Worm (Caenorhabditis elegans): ENCODE results near the gene C32D5.14.

The C32D5.14 gene

ce11 chrII:6343893-6344292, 8.6 kb downstream of the C32D5.14 start, which contains the start of gene txt-18:
TSS of gene txt-18 (plus strand) at chrII:6344072.
- no peak for TF ChIP-seq ces-1 (GFP tag; optimal IDR thresholded peaks at IDR 0.05)
- TF ChIP-seq nhr-237 (tag; optimal IDR thresholded peaks at IDR 0.05): peak; percentile 42

DNA sequence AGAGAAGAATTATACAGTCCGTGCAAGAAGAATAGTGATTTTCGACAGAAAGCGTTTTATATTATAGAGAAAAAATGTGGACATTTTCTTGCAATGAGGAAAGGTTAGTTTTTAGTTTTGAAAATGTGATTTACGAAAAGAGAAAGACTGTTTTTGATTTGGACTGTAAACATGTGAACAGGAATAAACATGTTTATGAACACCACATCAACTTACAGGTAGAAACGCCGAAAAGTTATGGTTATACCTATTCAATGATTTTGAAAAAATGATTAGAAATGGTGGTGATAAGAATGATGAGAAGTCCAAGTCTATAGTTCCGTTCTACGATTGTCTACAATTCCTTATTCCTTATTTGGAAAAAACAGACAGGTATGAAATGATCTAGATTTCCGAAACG, 9.2 kb downstream of the C32D5.14 start:
- TF ChIP-seq pha-4 (tag; optimal IDR thresholded peaks at IDR 0.05) (no peak), blmp-1 (tag; optimal IDR thresholded peaks at IDR 0.05) (no peak), nhr-2 (tag; optimal IDR thresholded peaks at IDR 0.05) (no peak)

ce11 chrII:6345195-6346158, 10.2 kb downstream of the C32D5.14 start, which contains the start of gene C32D5.8:
TSS of gene C32D5.8 (minus strand) at chrII:6345964.
- TF ChIP-seq lin-13 (tag; optimal IDR thresholded peaks at IDR 0.05) (no peak), mab-5 (tag; optimal IDR thresholded peaks at IDR 0.05) (no peak), mep-1 (tag; optimal IDR thresholded peaks at IDR 0.05) (no peak), cnd-1 (tag; optimal IDR thresholded peaks at IDR 0.05) (no peak), hlh-1 (tag; optimal IDR thresholded peaks at IDR 0.05) (no peak), M03D4.4 (tag; optimal IDR thresholded peaks at IDR 0.05) (no peak), lsy-2 (tag; optimal IDR thresholded peaks at IDR 0.05) (no peak), ztf-11 (tag; optimal IDR thresholded peaks at IDR 0.05) (no peak), mls-2 (tag; optimal IDR thresholded peaks at IDR 0.05) (no peak), ham-2 (GFP tag; optimal IDR thresholded peaks at IDR 0.05) (no peak), nhr-76 (tag; optimal IDR thresholded peaks at IDR 0.05) (no peak), tbx-8 (GFP tag; optimal IDR thresholded peaks at IDR 0.05) (no peak), snpc-4 (tag; optimal IDR thresholded peaks at IDR 0.05) (no peak), ceh-43 (GFP tag; optimal IDR thresholded peaks at IDR 0.05) (no peak), unc-62 (GFP tag; optimal IDR thresholded peaks at IDR 0.05) (no peak)

ce11 chrII:6346551-6347079, 11.3 kb downstream of the C32D5.14 start:
- peak; percentile 67 for TF ChIP-seq ceh-83 (GFP tag; optimal IDR thresholded peaks at IDR 0.05)
- TF ChIP-seq tbx-8 (GFP tag; optimal IDR thresholded peaks at IDR 0.05): peak; percentile 14
- TF ChIP-seq cnd-1 (tag; optimal IDR thresholded peaks at IDR 0.05): peak; percentile 5
- no peak for TF ChIP-seq M03D4.4 (tag; optimal IDR thresholded peaks at IDR 0.05)
- no peak for TF ChIP-seq mls-2 (tag; optimal IDR thresholded peaks at IDR 0.05)

- TF ChIP-seq elt-3 (tag; optimal IDR thresholded peaks at IDR 0.05) (no peak), lsy-2 (tag; optimal IDR thresholded peaks at IDR 0.05) (no peak), hlh-1 (tag; optimal IDR thresholded peaks at IDR 0.05) (no peak), lin-32 (GFP tag; optimal IDR thresholded peaks at IDR 0.05) (peak; percentile 44), elt-1 (tag; optimal IDR thresholded peaks at IDR 0.05; ENCODE audit: borderline replicate concordance, insufficient read depth) (peak; percentile 73), blmp-1 (tag; optimal IDR thresholded peaks at IDR 0.05) (no peak), nhr-12 (tag; optimal IDR thresholded peaks at IDR 0.05) (no peak), mep-1 (tag; optimal IDR thresholded peaks at IDR 0.05) (peak; percentile 34), pha-4 (tag; optimal IDR thresholded peaks at IDR 0.05) (peak; percentile 22), ces-1 (GFP tag; optimal IDR thresholded peaks at IDR 0.05) (peak; percentile 31), snpc-4 (tag; optimal IDR thresholded peaks at IDR 0.05) (no peak), ceh-39 (tag; optimal IDR thresholded peaks at IDR 0.05) (peak; percentile 18), sem-2 (GFP tag; optimal IDR thresholded peaks at IDR 0.05) (no peak), sptf-1 (tag; optimal IDR thresholded peaks at IDR 0.05) (peak; percentile 35), nhr-237 (tag; optimal IDR thresholded peaks at IDR 0.05) (peak; percentile 5), lin-13 (tag; optimal IDR thresholded peaks at IDR 0.05) (peak; percentile 47), drap-1 (GFP tag; optimal IDR thresholded peaks at IDR 0.05) (no peak), nhr-76 (tag; optimal IDR thresholded peaks at IDR 0.05) (no peak)
Observed at ce11 chrII:6347341-6348118, 12.2 kb downstream of the C32D5.14 start, which contains the start of gene lgg-1. TSS of gene lgg-1 (minus strand) at chrII:6347719.

Measured in whole organism, mixed stage, embryonic.